Fruit fly (Drosophila melanogaster) Kc167 (cell line): ENCODE data around the gene RfC4.

Experiments
- Myc ChIP-seq: fragments of >200 bp; optimal IDR thresholded peaks from 2 replicates; lab custom pipeline; 2017; ENCODE audit warnings: missing external identifiers
- Sin3A ChIP-seq: fragments of >200 bp; optimal IDR thresholded peaks from 2 replicates; lab custom pipeline; 2018; ENCODE audit warnings: missing external identifiers
- h ChIP-seq: fragments of >200 bp; optimal IDR thresholded peaks from 3 replicates; lab custom pipeline; 2018; ENCODE audit warnings: missing external identifiers
- psq ChIP-seq: fragments of >200 bp; optimal IDR thresholded peaks from 2 replicates; lab custom pipeline; 2017; ENCODE audit warnings: missing external identifiers

DNA sequence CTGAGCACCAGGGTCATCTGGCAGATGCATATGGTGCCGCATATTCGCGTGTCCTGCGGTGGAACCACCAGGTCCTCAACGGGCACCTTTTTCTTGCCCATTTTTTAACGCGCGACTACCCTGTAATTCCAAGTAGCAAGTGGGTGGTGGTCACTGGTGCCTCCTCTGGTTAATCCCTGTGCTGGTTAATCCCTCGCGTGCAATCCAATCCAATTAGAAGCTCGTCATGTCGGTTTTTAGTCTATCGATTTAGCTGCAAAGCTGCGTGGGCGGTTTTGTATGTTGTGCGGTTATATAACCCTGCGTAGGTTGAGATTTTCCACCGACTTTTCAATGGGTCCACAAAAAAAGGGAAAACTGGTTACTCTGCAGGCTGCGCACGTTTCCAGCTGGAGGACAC lies 48.7 kb upstream of the RfC4 start, which contains the start of gene Teh3:
- TF ChIP-seq h, result no peak
- no peak for TF ChIP-seq psq
- TF ChIP-seq Sin3A (lab: Kevin White, UChicago), result no peak
- no peak for TF ChIP-seq Myc (lab: Kevin White, UChicago)
